Worm (Caenorhabditis elegans): ENCODE measurements around the gene C17B7.5.

C17B7.5 gene

DNA sequence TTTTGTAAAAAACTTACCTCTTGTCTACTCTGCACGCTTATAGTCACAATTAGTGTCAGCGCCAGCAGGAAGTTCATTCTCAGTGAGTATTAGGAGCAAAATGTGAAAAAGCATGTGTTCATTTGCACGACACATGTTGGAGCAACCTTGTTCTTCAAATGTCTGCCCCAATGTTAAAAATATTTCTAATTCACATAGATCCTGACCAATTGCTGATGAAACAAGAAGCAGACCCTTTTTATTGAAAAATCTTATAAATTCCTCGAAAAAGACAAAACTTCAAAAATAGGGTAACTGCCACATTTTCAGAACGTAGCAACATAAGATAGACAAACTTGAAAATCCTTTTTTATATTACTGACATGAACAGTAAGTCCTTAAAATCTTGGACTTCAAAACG, 9.3 kb upstream of the C17B7.5 start, which contains the start of gene C17B7.8:
Gene C17B7.8 (minus strand): TSS at position 101 of the 400 bp plus-strand sequence.
- TF ChIP-seq ceh-13 (GFP tag; optimal IDR thresholded peaks at IDR 0.05) (no peak), scrt-1 (GFP tag; IDR thresholded peaks at IDR 0.05) (no peak), B0310.2 (tag; optimal IDR thresholded peaks at IDR 0.05) (no peak)

DNA sequence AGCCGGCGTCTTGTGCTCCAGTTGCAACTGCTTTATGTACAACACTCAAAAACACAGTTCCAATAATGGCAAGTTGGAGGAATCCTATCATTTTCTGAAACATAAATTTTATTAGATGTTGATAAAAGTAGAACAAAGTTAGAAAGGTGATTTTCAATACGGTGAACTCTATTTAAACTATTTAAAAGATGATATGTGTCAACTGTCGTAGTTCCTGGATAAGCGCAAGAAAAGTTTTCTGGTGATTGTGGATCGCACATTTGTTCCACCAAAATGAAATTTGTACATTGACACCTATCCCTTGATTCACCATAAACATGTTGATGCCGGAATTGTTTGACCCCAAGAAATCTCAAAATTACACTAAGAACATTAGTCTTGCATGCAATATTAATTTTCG, 1.4 kb upstream of the C17B7.5 start, which contains the start of gene C17B7.9:
Gene C17B7.9 (minus strand): TSS at position 101 of the 400 bp plus-strand sequence.
- TF ChIP-seq ceh-13 (GFP tag; optimal IDR thresholded peaks at IDR 0.05) (no peak), hmg-4 (GFP tag; optimal IDR thresholded peaks at IDR 0.05) (no peak), tra-4 (tag; optimal IDR thresholded peaks at IDR 0.05) (no peak), scrt-1 (GFP tag; IDR thresholded peaks at IDR 0.05) (no peak), hmbx-1 (tag; optimal IDR thresholded peaks at IDR 0.05) (no peak)

DNA sequence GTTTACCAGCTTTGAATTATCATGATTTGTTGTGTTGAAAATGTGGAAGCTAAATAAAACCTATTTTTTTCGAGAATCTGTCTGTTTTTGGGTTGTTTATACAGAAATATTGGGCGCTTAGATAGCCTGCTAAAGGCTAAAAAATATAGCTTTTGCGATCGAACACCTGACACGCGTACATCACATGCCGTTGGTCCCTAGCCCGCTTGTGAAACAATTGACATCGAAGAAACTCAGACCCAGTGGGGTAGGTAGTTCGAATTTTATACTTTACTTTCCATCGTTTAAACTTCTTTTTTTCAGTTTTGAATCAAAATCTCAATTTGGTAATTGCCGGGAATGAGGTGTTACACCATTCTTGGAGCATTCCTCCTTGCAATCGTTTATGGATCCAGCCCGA, 5.6 kb downstream of the C17B7.5 start, which contains the start of gene C17B7.4:
Gene C17B7.4 (plus strand): TSS at position 301 of the 400 bp plus-strand sequence.
- TF ChIP-seq aly-1 (tag; optimal IDR thresholded peaks at IDR 0.05) (no peak), ama-1 (optimal IDR thresholded peaks at IDR 0.05) (no peak), tra-4 (tag; optimal IDR thresholded peaks at IDR 0.05) (no peak), scrt-1 (GFP tag; IDR thresholded peaks at IDR 0.05) (no peak), ceh-13 (GFP tag; optimal IDR thresholded peaks at IDR 0.05) (no peak), ceh-36 (tag; optimal IDR thresholded peaks at IDR 0.05) (no peak), ets-7 (tag; optimal IDR thresholded peaks at IDR 0.05) (no peak), hnd-1 (tag; optimal IDR thresholded peaks at IDR 0.05) (no peak), tbx-37 (GFP tag; conservative IDR thresholded peaks at IDR 0.05) (no peak), flt-1 (GFP tag; IDR thresholded peaks at IDR 0.05) (no peak), hmg-4 (GFP tag; optimal IDR thresholded peaks at IDR 0.05) (no peak), tbx-11 (GFP tag; IDR thresholded peaks at IDR 0.05) (no peak), sea-1 (GFP tag; conservative IDR thresholded peaks at IDR 0.05) (no peak), pes-1 (GFP tag; IDR thresholded peaks at IDR 0.05) (no peak), hmbx-1 (tag; optimal IDR thresholded peaks at IDR 0.05) (no peak), F13C5.2 (tag; optimal IDR thresholded peaks at IDR 0.05) (no peak), B0310.2 (tag; optimal IDR thresholded peaks at IDR 0.05) (no peak)

DNA sequence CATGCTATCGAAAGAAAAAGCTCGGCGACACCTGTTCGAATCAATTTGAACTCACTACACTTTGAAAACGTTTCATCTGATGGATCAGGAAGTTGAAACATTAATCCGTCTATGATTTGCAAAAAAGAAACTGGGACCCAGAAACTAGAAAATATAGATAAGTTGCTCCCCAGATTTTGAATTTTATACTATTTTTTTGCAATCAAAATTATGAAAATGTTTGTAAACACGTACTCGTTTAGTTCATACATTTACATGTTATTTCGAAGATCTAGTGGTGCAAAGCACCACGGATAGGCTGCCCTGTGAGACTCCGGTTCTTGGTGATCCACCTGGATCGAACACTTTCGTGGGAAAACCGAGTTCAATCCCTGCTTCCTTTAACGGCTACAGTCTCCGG, 8.5 kb downstream of the C17B7.5 start, which contains the start of gene C17B7.10:
Gene C17B7.10 (minus strand): TSS at position 101 of the 400 bp plus-strand sequence.
- TF ChIP-seq aly-1 (tag; optimal IDR thresholded peaks at IDR 0.05) (no peak), B0310.2 (tag; optimal IDR thresholded peaks at IDR 0.05) (no peak), hmbx-1 (tag; optimal IDR thresholded peaks at IDR 0.05) (no peak)

DNA sequence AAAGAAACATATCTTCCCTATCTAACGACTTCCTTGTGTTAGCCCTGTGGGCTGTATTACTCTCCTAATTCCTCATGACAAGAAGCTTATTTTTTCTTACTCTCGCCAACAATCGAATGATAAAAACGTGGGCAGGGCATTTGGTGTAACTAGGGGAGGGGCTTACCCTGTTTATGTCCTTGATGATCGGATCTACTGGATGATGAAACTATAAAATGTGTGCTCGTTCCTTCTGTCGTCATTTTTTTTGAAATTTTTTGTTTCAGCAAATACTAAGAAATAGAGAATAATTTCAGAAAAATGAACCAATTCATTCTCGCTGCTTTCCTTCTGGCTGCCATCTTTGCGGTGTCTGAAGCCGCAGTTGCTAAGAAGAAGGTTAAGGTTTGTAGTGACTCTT, 9.1 kb downstream of the C17B7.5 start, which contains the start of gene C17B7.3:
Gene C17B7.3 (plus strand): TSS at position 301 of the 400 bp plus-strand sequence.
- no peak for TF ChIP-seq ets-7 (tag; optimal IDR thresholded peaks at IDR 0.05)
- TF ChIP-seq tra-4 (tag; optimal IDR thresholded peaks at IDR 0.05) = no peak
- no peak for TF ChIP-seq sea-1 (GFP tag; conservative IDR thresholded peaks at IDR 0.05)
- no peak for TF ChIP-seq ama-1 (optimal IDR thresholded peaks at IDR 0.05)
- TF ChIP-seq pes-1 (GFP tag; IDR thresholded peaks at IDR 0.05) = no peak
- no peak for TF ChIP-seq tbx-11 (GFP tag; IDR thresholded peaks at IDR 0.05)
- TF ChIP-seq flt-1 (GFP tag; IDR thresholded peaks at IDR 0.05) = no peak
- no peak for TF ChIP-seq ceh-13 (GFP tag; optimal IDR thresholded peaks at IDR 0.05)
- no peak for TF ChIP-seq B0310.2 (tag; optimal IDR thresholded peaks at IDR 0.05)
- no peak for TF ChIP-seq F13C5.2 (tag; optimal IDR thresholded peaks at IDR 0.05)
- no peak for TF ChIP-seq ceh-36 (tag; optimal IDR thresholded peaks at IDR 0.05)
- no peak for TF ChIP-seq scrt-1 (GFP tag; IDR thresholded peaks at IDR 0.05)
- TF ChIP-seq hmg-4 (GFP tag; optimal IDR thresholded peaks at IDR 0.05) = no peak
- no peak for TF ChIP-seq tbx-37 (GFP tag; conservative IDR thresholded peaks at IDR 0.05)
- TF ChIP-seq hnd-1 (tag; optimal IDR thresholded peaks at IDR 0.05) = no peak
- TF ChIP-seq hmbx-1 (tag; optimal IDR thresholded peaks at IDR 0.05) = no peak
- TF ChIP-seq aly-1 (tag; optimal IDR thresholded peaks at IDR 0.05) = no peak

DNA sequence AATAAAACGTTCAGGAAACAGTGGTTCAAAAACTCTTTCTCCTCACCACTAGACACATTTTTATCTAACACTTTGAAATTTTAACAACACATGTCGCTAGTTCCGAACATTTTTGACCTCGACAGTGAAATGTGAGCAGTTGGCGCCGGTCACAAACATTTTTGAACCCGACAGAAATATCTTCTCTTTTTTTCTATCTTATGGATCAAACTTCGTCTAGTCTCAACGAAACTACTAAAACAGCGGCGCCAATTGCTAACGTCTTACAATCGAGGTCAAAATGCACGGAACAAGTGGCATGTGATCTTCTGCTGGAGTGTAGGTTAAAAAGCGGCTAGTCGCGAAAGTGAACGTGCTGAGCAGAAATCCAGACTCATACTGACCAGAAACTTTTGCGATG, 10.6 kb downstream of the C17B7.5 start:
- TF ChIP-seq ceh-13 (GFP tag; optimal IDR thresholded peaks at IDR 0.05) (no peak), B0310.2 (tag; optimal IDR thresholded peaks at IDR 0.05) (no peak), ets-7 (tag; optimal IDR thresholded peaks at IDR 0.05) (no peak), ama-1 (optimal IDR thresholded peaks at IDR 0.05) (no peak), aly-1 (tag; optimal IDR thresholded peaks at IDR 0.05) (no peak), ceh-36 (tag; optimal IDR thresholded peaks at IDR 0.05) (no peak), sea-1 (GFP tag; conservative IDR thresholded peaks at IDR 0.05) (no peak), tbx-11 (GFP tag; IDR thresholded peaks at IDR 0.05) (no peak), hmg-4 (GFP tag; optimal IDR thresholded peaks at IDR 0.05) (no peak), F13C5.2 (tag; optimal IDR thresholded peaks at IDR 0.05) (no peak), tbx-37 (GFP tag; conservative IDR thresholded peaks at IDR 0.05) (no peak), hnd-1 (tag; optimal IDR thresholded peaks at IDR 0.05) (no peak), hmbx-1 (tag; optimal IDR thresholded peaks at IDR 0.05) (no peak), pes-1 (GFP tag; IDR thresholded peaks at IDR 0.05) (no peak), scrt-1 (GFP tag; IDR thresholded peaks at IDR 0.05) (no peak), tra-4 (tag; optimal IDR thresholded peaks at IDR 0.05) (no peak)

DNA sequence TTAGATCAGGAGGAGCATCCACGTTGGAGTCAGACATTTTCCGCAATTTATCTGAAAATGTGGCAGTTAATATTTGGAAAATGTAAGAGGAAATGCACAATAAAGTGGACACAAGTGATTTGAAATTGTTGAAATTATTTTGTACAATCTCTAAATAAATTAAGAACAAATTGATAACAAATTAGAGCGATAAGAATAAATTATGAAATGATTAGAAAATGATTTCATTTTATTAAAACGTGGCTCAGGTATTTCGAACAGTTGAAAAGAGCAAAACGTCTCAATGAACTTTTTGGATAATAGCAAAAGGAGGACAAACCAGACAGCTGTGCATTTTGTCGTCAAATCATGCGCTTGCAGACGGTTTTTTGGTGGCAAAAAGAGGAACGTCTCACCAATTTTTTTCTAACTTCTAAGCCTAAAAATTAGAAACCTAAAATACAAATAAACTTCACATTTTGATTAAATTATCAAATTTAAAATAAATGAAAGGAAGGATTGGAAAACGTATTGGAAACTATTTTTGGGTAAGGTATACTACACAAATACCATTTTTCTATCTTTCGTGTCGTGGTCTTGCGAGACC, 13.1 kb downstream of the C17B7.5 start, which contains the start of gene fbxa-65:
Gene fbxa-65 (minus strand): TSS at position 51 of the 586 bp plus-strand sequence.
- TF ChIP-seq scrt-1 (GFP tag; IDR thresholded peaks at IDR 0.05) (no peak), F13C5.2 (tag; optimal IDR thresholded peaks at IDR 0.05) (no peak), aly-1 (tag; optimal IDR thresholded peaks at IDR 0.05) (no peak), hnd-1 (tag; optimal IDR thresholded peaks at IDR 0.05) (no peak), ama-1 (optimal IDR thresholded peaks at IDR 0.05) (no peak), sea-1 (GFP tag; conservative IDR thresholded peaks at IDR 0.05) (no peak), B0310.2 (tag; optimal IDR thresholded peaks at IDR 0.05) (no peak), hmg-4 (GFP tag; optimal IDR thresholded peaks at IDR 0.05) (no peak), flt-1 (GFP tag; IDR thresholded peaks at IDR 0.05) (no peak), ceh-13 (GFP tag; optimal IDR thresholded peaks at IDR 0.05) (no peak), pes-1 (GFP tag; IDR thresholded peaks at IDR 0.05) (no peak), ceh-36 (tag; optimal IDR thresholded peaks at IDR 0.05) (no peak), tra-4 (tag; optimal IDR thresholded peaks at IDR 0.05) (no peak), ets-7 (tag; optimal IDR thresholded peaks at IDR 0.05) (no peak), hmbx-1 (tag; optimal IDR thresholded peaks at IDR 0.05) (no peak), tbx-37 (GFP tag; conservative IDR thresholded peaks at IDR 0.05) (no peak), tbx-11 (GFP tag; IDR thresholded peaks at IDR 0.05) (no peak)
